Fruit fly (Drosophila melanogaster): ENCODE measurements around the gene CG13733.

Gene CG13733

dm6 chr3L:17458856-17459518 is 19.7 kb downstream of the CG13733 start (continued):
- TF ChIP-seq CG11093 (GFP tag; IDR thresholded peaks at IDR 0.05) (no peak), Vsx1 (GFP tag; optimal IDR thresholded peaks at IDR 0.05) (no peak), CG13624 (GFP tag; optimal IDR thresholded peaks at IDR 0.05) (no peak), CG3065 (GFP tag; optimal IDR thresholded peaks at IDR 0.05) (no peak), ssp (GFP tag; IDR thresholded peaks at IDR 0.05) (no peak), CG15073 (GFP tag; optimal IDR thresholded peaks at IDR 0.05) (no peak), pros (GFP tag; optimal IDR thresholded peaks at IDR 0.05) (peak; percentile 78), fd96Cb (tag; optimal IDR thresholded peaks at IDR 0.05) (peak; percentile 18), hkb (optimal IDR thresholded peaks at IDR 0.05) (no peak), hkb (GFP tag; IDR thresholded peaks at IDR 0.05) (peak; percentile 59; the same call in 1 of the 2 replicates), hb (GFP tag; IDR thresholded peaks at IDR 0.05; ENCODE audit: partially characterized antibody) (no peak), Rfx (GFP tag; IDR thresholded peaks at IDR 0.05) (no peak), CG32532 (GFP tag; IDR thresholded peaks at IDR 0.05) (peak; percentile 12; the same call in 1 of the 2 replicates), wor (GFP tag; IDR thresholded peaks at IDR 0.05) (no peak), nerfin-2 (GFP tag; IDR thresholded peaks at IDR 0.05; ENCODE audit: partially characterized antibody) (no peak), CG6254 (GFP tag; optimal IDR thresholded peaks at IDR 0.05) (peak; percentile 19), ERR (GFP tag; optimal IDR thresholded peaks at IDR 0.05) (no peak), kay (GFP tag; optimal IDR thresholded peaks at IDR 0.05) (no peak), dysf (GFP tag; IDR thresholded peaks at IDR 0.05) (peak; percentile 48; the same call in 2 of the 3 replicates), CG18011 (GFP tag; optimal IDR thresholded peaks at IDR 0.05) (no peak), CG8388 (GFP tag; optimal IDR thresholded peaks at IDR 0.05) (peak; percentile 17), twi (tag; optimal IDR thresholded peaks at IDR 0.05) (no peak), CG18764 (GFP tag; optimal IDR thresholded peaks at IDR 0.05) (no peak), CG11723 (GFP tag; optimal IDR thresholded peaks at IDR 0.05) (no peak), Hr78 (GFP tag; optimal IDR thresholded peaks at IDR 0.05) (no peak), org-1 (GFP tag; optimal IDR thresholded peaks at IDR 0.05) (no peak), CG9932 (GFP tag; IDR thresholded peaks at IDR 0.05) (no peak; the same call in 1 of the 2 replicates), abd-A (tag; optimal IDR thresholded peaks at IDR 0.05) (peak; percentile 37), ro (GFP tag; IDR thresholded peaks at IDR 0.05) (no peak), fu2 (GFP tag; optimal IDR thresholded peaks at IDR 0.05) (no peak), Hr51 (GFP tag; optimal IDR thresholded peaks at IDR 0.05) (peak in 1 of 2 experiments; percentile 47), NFAT (GFP tag; IDR thresholded peaks at IDR 0.05) (no peak), Oaz (GFP tag; IDR thresholded peaks at IDR 0.05) (no peak), MESR4 (GFP tag; optimal IDR thresholded peaks at IDR 0.05) (no peak), CG18599 (GFP tag; optimal IDR thresholded peaks at IDR 0.05) (peak; percentile 69), zen2 (GFP tag; IDR thresholded peaks at IDR 0.05; ENCODE audit: partially characterized antibody) (no peak), CG1792 (GFP tag; optimal IDR thresholded peaks at IDR 0.05) (no peak), CG2712 (tag; optimal IDR thresholded peaks at IDR 0.05) (peak; percentile 66), sob (GFP tag; IDR thresholded peaks at IDR 0.05) (no peak), sr (GFP tag; IDR thresholded peaks at IDR 0.05) (no peak), Ada2b (GFP tag; IDR thresholded peaks at IDR 0.05) (no peak), Hand (GFP tag; optimal IDR thresholded peaks at IDR 0.05) (no peak), CG10979 (tag; optimal IDR thresholded peaks at IDR 0.05) (peak; percentile 40), NfI (GFP tag; optimal IDR thresholded peaks at IDR 0.05) (no peak), Sry-δ (GFP tag; optimal IDR thresholded peaks at IDR 0.05) (no peak), Dll (GFP tag; IDR thresholded peaks at IDR 0.05; ENCODE audit: partially characterized antibody) (no peak), Abd-B (GFP tag; optimal IDR thresholded peaks at IDR 0.05) (no peak), CG12744 (GFP tag; optimal IDR thresholded peaks at IDR 0.05) (no peak), CG7372 (GFP tag; IDR thresholded peaks at IDR 0.05) (no peak), chm (GFP tag; IDR thresholded peaks at IDR 0.05) (no peak)
